Fruit fly (Drosophila melanogaster) whole organism, adult: Measurements from ENCODE around the gene soti.

Experiments
- CG1620 ChIP-seq: fragments of 200-800 bp; sonication (Bioruptor generic); optimal IDR thresholded peaks from 2 replicates; lab custom pipeline; 2016; ENCODE audit warnings: missing biosample characterization, missing genetic modification characterization
- Clk ChIP-seq: fragments of 200-800 bp; sonication (Bioruptor generic); optimal IDR thresholded peaks from 2 replicates; lab custom pipeline; 2017; ENCODE audit warnings: missing biosample characterization, missing genetic modification characterization
- bab1 ChIP-seq: fragments of 200-800 bp; sonication (Bioruptor generic); optimal IDR thresholded peaks from 3 replicates; lab custom pipeline; 2019; ENCODE audit warnings: missing biosample characterization, mild to moderate bottlenecking, missing genetic modification characterization, moderate library complexity
- kay ChIP-seq: fragments of 200-800 bp; sonication (Bioruptor generic); peaks from one replicate; lab custom pipeline; 2016; ENCODE audit warnings: missing biosample characterization, missing genetic modification characterization, borderline replicate concordance

DNA sequence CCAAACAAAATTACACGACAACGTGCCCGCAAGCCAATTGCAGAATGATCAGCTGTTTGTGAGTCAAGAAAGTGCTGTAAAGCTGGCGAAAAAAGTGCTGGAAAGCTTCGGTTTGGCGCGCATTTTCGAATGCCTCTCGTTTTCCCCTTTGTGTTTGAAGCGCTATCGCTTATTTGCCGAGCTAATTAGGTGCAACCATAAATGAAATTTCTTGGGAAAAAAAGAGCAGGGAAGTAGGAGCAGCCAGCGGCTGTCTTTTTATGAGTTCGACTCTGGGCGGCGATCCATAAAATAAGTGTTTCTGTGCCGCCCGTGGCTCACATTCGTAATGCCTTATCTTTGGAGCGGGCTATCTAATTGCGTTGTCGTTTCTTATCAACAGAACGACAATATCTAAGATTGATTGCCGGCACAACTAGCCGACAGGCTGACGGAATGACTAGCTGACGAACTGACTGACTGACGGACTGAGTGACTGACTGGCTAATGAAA is 19.7 kb downstream of the soti start, which contains the start of gene Dnaaf5:
- TF ChIP-seq Clk (GFP tag; lab: Kevin White, UChicago) (no peak), bab1 (GFP tag; lab: Kevin White, UChicago) (peak; percentile 4), CG1620 (GFP tag; lab: Kevin White, UChicago) (no peak), kay (GFP tag; lab: Kevin White, UChicago) (peak; percentile 83)
